Fruit fly (Drosophila melanogaster) whole organism, embryonic: ENCODE results near the gene Rpn12.

Source experiments
- Bteb2 ChIP-seq: fragments of 200-800 bp; sonication (Bioruptor generic); optimal IDR thresholded peaks from 2 replicates; lab custom pipeline; 2016; ENCODE audit warnings: missing biosample characterization, missing genetic modification characterization
- C15 ChIP-seq: fragments of 200-800 bp; sonication (Bioruptor generic); IDR thresholded peaks from 3 replicates; pipeline ENCODE4 v1.3.6; 2022; ENCODE audit warnings: missing biosample characterization, missing genetic modification characterization
- CG10147 ChIP-seq: fragments of 200-800 bp; sonication (Bioruptor generic); optimal IDR thresholded peaks from 2 replicates; lab custom pipeline; 2019; ENCODE audit warnings: missing biosample characterization, mild to moderate bottlenecking, missing genetic modification characterization, moderate library complexity
- CG11723 ChIP-seq: fragments of 200-800 bp; sonication (Bioruptor generic); optimal IDR thresholded peaks from 2 replicates; lab custom pipeline; 2017; ENCODE audit warnings: missing biosample characterization, mild to moderate bottlenecking, missing genetic modification characterization
- CG12219 ChIP-seq: fragments of 200-800 bp; sonication (Bioruptor generic); optimal IDR thresholded peaks from 3 replicates; lab custom pipeline; 2018; ENCODE audit warnings: missing biosample characterization, mild to moderate bottlenecking, missing genetic modification characterization
- CG13775 ChIP-seq: fragments of 200-800 bp; sonication (Bioruptor generic); optimal IDR thresholded peaks from 3 replicates; lab custom pipeline; 2017; ENCODE audit warnings: missing biosample characterization, mild to moderate bottlenecking, missing genetic modification characterization
- CG16779 ChIP-seq: fragments of 200-800 bp; sonication (Bioruptor generic); IDR thresholded peaks from 2 replicates; pipeline ENCODE4 v1.3.6; 2022; ENCODE audit warnings: missing biosample characterization, missing genetic modification characterization
- CG16813 ChIP-seq: fragments of 200-800 bp; sonication (Bioruptor generic); IDR thresholded peaks from 3 replicates; pipeline ENCODE4 v1.3.6; 2022; ENCODE audit warnings: missing biosample characterization, missing genetic modification characterization; ENCODE audit not compliant: partially characterized antibody
- CG16863 ChIP-seq: fragments of 200-800 bp; sonication (Bioruptor generic); optimal IDR thresholded peaks from 3 replicates; lab custom pipeline; 2016; ENCODE audit warnings: missing biosample characterization, missing genetic modification characterization
- CG17612 ChIP-seq: fragments of 200-800 bp; sonication (Bioruptor generic); IDR thresholded peaks from 2 replicates; pipeline ENCODE4 v1.3.6; 2022; ENCODE audit warnings: missing biosample characterization, missing genetic modification characterization
- CG17802 ChIP-seq: fragments of 200-800 bp; sonication (Bioruptor generic); optimal IDR thresholded peaks from 2 replicates; lab custom pipeline; 2018; ENCODE audit warnings: missing biosample characterization, mild to moderate bottlenecking, missing genetic modification characterization, moderate library complexity
- CG17912 ChIP-seq: fragments of 200-800 bp; sonication (Bioruptor generic); optimal IDR thresholded peaks from 2 replicates; lab custom pipeline; 2018; ENCODE audit warnings: missing biosample characterization, mild to moderate bottlenecking, missing genetic modification characterization
- CG1832 ChIP-seq: fragments of 200-800 bp; sonication (Bioruptor generic); optimal IDR thresholded peaks from 2 replicates; lab custom pipeline; 2017; ENCODE audit warnings: missing biosample characterization, mild to moderate bottlenecking, missing genetic modification characterization, inconsistent platforms
- CG30020 ChIP-seq: fragments of 200-800 bp; optimal IDR thresholded peaks from 2 replicates; lab custom pipeline; 2019; ENCODE audit warnings: missing biosample characterization, mild to moderate bottlenecking, missing genetic modification characterization, moderate library complexity
- CG4404 ChIP-seq: fragments of 200-800 bp; sonication (Bioruptor generic); IDR thresholded peaks from 2 replicates; pipeline ENCODE4 v1.3.6; 2022; ENCODE audit warnings: missing biosample characterization, missing genetic modification characterization
- CG6272 ChIP-seq: fragments of 200-800 bp; sonication (Bioruptor generic); IDR thresholded peaks from 2 replicates; pipeline ENCODE4 v1.3.6; 2022; ENCODE audit warnings: missing biosample characterization, missing genetic modification characterization
- CG7928 ChIP-seq: fragments of 200-800 bp; sonication (Bioruptor generic); optimal IDR thresholded peaks from 2 replicates; lab custom pipeline; 2017; ENCODE audit warnings: missing biosample characterization, mild to moderate bottlenecking, missing genetic modification characterization
- CG8388 ChIP-seq: fragments of 200-800 bp; sonication (Bioruptor generic); optimal IDR thresholded peaks from 2 replicates; lab custom pipeline; 2019; ENCODE audit warnings: missing biosample characterization, mild to moderate bottlenecking, missing genetic modification characterization, moderate library complexity
- CTCF ChIP-seq: fragments of 200-800 bp; sonication (Bioruptor generic); optimal IDR thresholded peaks from 2 replicates; lab custom pipeline; 2017; ENCODE audit warnings: missing biosample characterization, mild to moderate bottlenecking, missing genetic modification characterization, moderate library complexity
- Dad ChIP-seq: fragments of 200-800 bp; sonication (Bioruptor generic); optimal IDR thresholded peaks from 3 replicates; lab custom pipeline; 2016; ENCODE audit warnings: missing biosample characterization, missing genetic modification characterization
- E2f1 ChIP-seq: fragments of 200-800 bp; sonication (Bioruptor generic); IDR thresholded peaks from 2 replicates; pipeline ENCODE4 v1.3.6; 2022; ENCODE audit warnings: missing biosample characterization, missing genetic modification characterization
- HHEX ChIP-seq: fragments of 200-800 bp; sonication (Bioruptor generic); optimal IDR thresholded peaks from 3 replicates; lab custom pipeline; 2017; ENCODE audit warnings: missing biosample characterization, mild to moderate bottlenecking, missing genetic modification characterization, missing genetic modification reagents
- HLH3B ChIP-seq: fragments of 200-800 bp; sonication (Bioruptor generic); IDR thresholded peaks from 2 replicates; pipeline ENCODE4 v1.3.6; 2022; ENCODE audit warnings: missing biosample characterization, missing genetic modification characterization
- NC2β ChIP-seq: fragments of 200-800 bp; sonication (Bioruptor generic); optimal IDR thresholded peaks from 2 replicates; lab custom pipeline; 2016; ENCODE audit warnings: missing biosample characterization, missing genetic modification characterization
- NK7.1 ChIP-seq: fragments of 200-800 bp; sonication (Bioruptor generic); optimal IDR thresholded peaks from 3 replicates; lab custom pipeline; 2016; ENCODE audit warnings: missing biosample characterization, missing genetic modification characterization
- NfI ChIP-seq: fragments of 200-800 bp; sonication (Bioruptor generic); optimal IDR thresholded peaks from 3 replicates; lab custom pipeline; 2018; ENCODE audit warnings: missing biosample characterization, mild to moderate bottlenecking, missing genetic modification characterization, moderate library complexity
- Optix ChIP-seq: fragments of 200-800 bp; sonication (Bioruptor generic); IDR thresholded peaks from 3 replicates; pipeline ENCODE4 v1.3.6; 2022; ENCODE audit warnings: missing biosample characterization, missing genetic modification characterization
- Rx ChIP-seq: fragments of 200-800 bp; sonication (Bioruptor generic); IDR thresholded peaks from 2 replicates; pipeline ENCODE4 v1.3.6; 2022; ENCODE audit warnings: missing biosample characterization, missing genetic modification characterization
- Sox100B ChIP-seq: fragments of 200-800 bp; sonication (Bioruptor generic); optimal IDR thresholded peaks from 3 replicates; lab custom pipeline; 2018; ENCODE audit warnings: missing biosample characterization, mild to moderate bottlenecking, missing genetic modification characterization
- Sry-δ ChIP-seq: fragments of 200-800 bp; sonication (Bioruptor generic); optimal IDR thresholded peaks from 2 replicates; lab custom pipeline; 2016; ENCODE audit warnings: missing biosample characterization, missing genetic modification characterization
- Usf ChIP-seq: fragments of 200-800 bp; sonication (Bioruptor generic); optimal IDR thresholded peaks from 2 replicates; lab custom pipeline; 2017; ENCODE audit warnings: missing genotype, missing biosample characterization, missing genetic modification characterization
- YL-1 ChIP-seq: fragments of 200-800 bp; sonication (Bioruptor generic); optimal IDR thresholded peaks from 3 replicates; lab custom pipeline; 2017; ENCODE audit warnings: missing biosample characterization, mild to moderate bottlenecking, missing genetic modification characterization
- bowl ChIP-seq: fragments of 200-800 bp; sonication (Bioruptor generic); IDR thresholded peaks from 2 replicates; pipeline ENCODE4 v1.3.6; 2022; ENCODE audit warnings: missing biosample characterization, missing genetic modification characterization
- cg ChIP-seq: fragments of 200-800 bp; sonication (Bioruptor generic); optimal IDR thresholded peaks from 3 replicates; lab custom pipeline; 2019; ENCODE audit warnings: missing biosample characterization, mild to moderate bottlenecking, missing genetic modification characterization, moderate library complexity
- crp ChIP-seq, 2 experiments: fragments of 200-800 bp; sonication (Bioruptor generic); optimal IDR thresholded peaks; 2 replicates in 1 of 2; 3 replicates in 1 of 2; lab custom pipeline; 2017; ENCODE audit warnings: missing biosample characterization in 2 of 2, missing genetic modification characterization in 2 of 2, mild to moderate bottlenecking in 1 of 2, moderate library complexity in 1 of 2
- esg ChIP-seq: fragments of 200-800 bp; sonication (Bioruptor generic); conservative IDR thresholded peaks from 2 replicates; pipeline ENCODE4 v1.3.6; 2022; ENCODE audit warnings: missing biosample characterization, missing genetic modification characterization
- eyg ChIP-seq: fragments of 200-800 bp; sonication (Bioruptor generic); optimal IDR thresholded peaks from 3 replicates; lab custom pipeline; 2016; ENCODE audit warnings: missing biosample characterization, missing genetic modification characterization
- gce ChIP-seq: fragments of 200-800 bp; sonication (Bioruptor generic); IDR thresholded peaks from 3 replicates; pipeline ENCODE4 v1.3.6; 2022; ENCODE audit warnings: missing biosample characterization, missing genetic modification characterization
- ind ChIP-seq: fragments of 200-800 bp; sonication (Bioruptor generic); optimal IDR thresholded peaks from 3 replicates; lab custom pipeline; 2016; ENCODE audit warnings: missing biosample characterization, missing genetic modification characterization
- knrl ChIP-seq: fragments of 200-800 bp; sonication (Bioruptor generic); IDR thresholded peaks from 3 replicates; pipeline ENCODE4 v1.3.6; 2022; ENCODE audit warnings: missing biosample characterization, missing genetic modification characterization; ENCODE audit not compliant: partially characterized antibody
- mam ChIP-seq: fragments of 200-800 bp; sonication (Bioruptor generic); optimal IDR thresholded peaks from 3 replicates; lab custom pipeline; 2016; ENCODE audit warnings: missing biosample characterization, missing genetic modification characterization
- pho ChIP-seq: fragments of 200-800 bp; sonication (Bioruptor generic); optimal IDR thresholded peaks from 2 replicates; lab custom pipeline; 2016; ENCODE audit warnings: missing biosample characterization, missing genetic modification characterization
- phol ChIP-seq: fragments of 200-800 bp; sonication (Bioruptor generic); optimal IDR thresholded peaks from 3 replicates; lab custom pipeline; 2018; ENCODE audit warnings: missing biosample characterization, mild to moderate bottlenecking, missing genetic modification characterization, moderate library complexity
- pum ChIP-seq: fragments of 200-800 bp; sonication (Bioruptor generic); optimal IDR thresholded peaks from 2 replicates; lab custom pipeline; 2016; ENCODE audit warnings: missing biosample characterization, missing genetic modification characterization
- scrt ChIP-seq: fragments of 200-800 bp; sonication (Bioruptor generic); optimal IDR thresholded peaks from 2 replicates; lab custom pipeline; 2018; ENCODE audit warnings: missing biosample characterization, mild to moderate bottlenecking, missing genetic modification characterization, moderate library complexity
- sens-2 ChIP-seq: fragments of 200-800 bp; sonication (Bioruptor generic); IDR thresholded peaks from 2 replicates; pipeline ENCODE4 v1.3.6; 2022; ENCODE audit warnings: missing biosample characterization, missing genetic modification characterization
- seq ChIP-seq: fragments of 200-800 bp; sonication (Bioruptor generic); IDR thresholded peaks from 2 replicates; pipeline ENCODE4 v1.3.6; 2022; ENCODE audit warnings: missing biosample characterization, missing genetic modification characterization
- sob ChIP-seq: fragments of 200-800 bp; sonication (Bioruptor generic); IDR thresholded peaks from 2 replicates; pipeline ENCODE4 v1.3.6; 2022; ENCODE audit warnings: missing biosample characterization, missing genetic modification characterization
- ttk ChIP-seq: fragments of 200-800 bp; sonication (Bioruptor generic); IDR thresholded peaks from 2 replicates; pipeline ENCODE4 v2.1.2; 2022; ENCODE audit warnings: missing biosample characterization, missing genetic modification characterization
- tup ChIP-seq: fragments of 200-800 bp; sonication (Bioruptor generic); optimal IDR thresholded peaks from 2 replicates; lab custom pipeline; 2016; ENCODE audit warnings: missing biosample characterization, mild to moderate bottlenecking, missing genetic modification characterization, moderate library complexity
- wek ChIP-seq: fragments of 200-800 bp; sonication (Bioruptor generic); optimal IDR thresholded peaks from 3 replicates; lab custom pipeline; 2018; ENCODE audit warnings: missing biosample characterization, mild to moderate bottlenecking, missing genetic modification characterization, moderate library complexity
- zfh1 ChIP-seq: fragments of 200-800 bp; sonication (Bioruptor generic); IDR thresholded peaks from 3 replicates; pipeline ENCODE4 v1.3.6; 2022; ENCODE audit warnings: missing biosample characterization, missing genetic modification characterization

Rpn12 gene

dm6 chr3L:16533932-16534331 lies 48.9 kb upstream of the Rpn12 start (continued):
- TF ChIP-seq Dad (GFP tag; lab: Kevin White, UChicago) (peak; percentile 23), CG11723 (GFP tag; lab: Kevin White, UChicago) (peak; percentile 66), crp (GFP tag; optimal IDR thresholded peaks at IDR 0.05; lab: Kevin White, UChicago) (peak in 1 of 2 experiments; percentile 21), Sry-δ (GFP tag; lab: Kevin White, UChicago) (peak; percentile 31), CG7928 (peak; percentile 9), CG30020 (tag; lab: Kevin White, UChicago) (no peak), CG17912 (GFP tag; lab: Kevin White, UChicago) (no peak), zfh1 (GFP tag; lab: Robert Waterston, UW) (no peak), seq (GFP tag; lab: Robert Waterston, UW) (peak; percentile 67), YL-1 (GFP tag; lab: Kevin White, UChicago) (no peak), CG16863 (peak; percentile 51), CG17612 (GFP tag; lab: Robert Waterston, UW) (no peak), Usf (GFP tag; lab: Kevin White, UChicago) (peak; percentile 52), CG1832 (no peak), C15 (GFP tag; lab: Robert Waterston, UW) (0 out of 3 replicates have a peak, but pooled peaks have one; percentile 45), esg (GFP tag; lab: Robert Waterston, UW) (peak; percentile 76), sob (GFP tag; lab: Robert Waterston, UW) (0 out of 2 replicates have a peak, but pooled peaks have one; percentile 16), scrt (GFP tag; lab: Kevin White, UChicago) (peak; percentile 70), sens-2 (GFP tag; lab: Robert Waterston, UW) (no peak), pho (GFP tag; lab: Kevin White, UChicago) (peak; percentile 54), ind (GFP tag; lab: Kevin White, UChicago) (peak; percentile 76), Rx (GFP tag; lab: Robert Waterston, UW) (peak; percentile 40; the same call in 1 of the 2 replicates), phol (peak; percentile 92), CG10147 (peak; percentile 83), E2f1 (GFP tag; lab: Robert Waterston, UW) (peak; percentile 54), CG4404 (peak; percentile 41; the same call in 1 of the 2 replicates), mam (peak; percentile 56), HLH3B (peak; percentile 69; the same call in 1 of the 2 replicates), CG6272 (GFP tag; lab: Robert Waterston, UW) (0 out of 2 replicates have a peak, but pooled peaks have one; percentile 27), bowl (GFP tag; lab: Robert Waterston, UW) (no peak), CG17802 (tag; lab: Kevin White, UChicago) (peak; percentile 53), tup (GFP tag; lab: Kevin White, UChicago) (no peak), ttk (GFP tag; lab: Robert Waterston, UW) (peak; percentile 44; the same call in 1 of the 2 replicates), wek (GFP tag; lab: Kevin White, UChicago) (no peak), pum (GFP tag; lab: Kevin White, UChicago) (peak; percentile 71), eyg (GFP tag; lab: Kevin White, UChicago) (peak; percentile 33), CG16813 (GFP tag; lab: Robert Waterston, UW) (no peak), Sox100B (peak; percentile 87), CG8388 (GFP tag; lab: Kevin White, UChicago) (peak; percentile 80), CTCF (GFP tag; lab: Kevin White, UChicago) (peak; percentile 17), Bteb2 (GFP tag; lab: Kevin White, UChicago) (peak; percentile 65), knrl (GFP tag; lab: Robert Waterston, UW) (no peak), CG16779 (GFP tag; lab: Robert Waterston, UW) (no peak), Optix (no peak), NfI (GFP tag; lab: Kevin White, UChicago) (peak; percentile 85), cg (peak; percentile 35), gce (GFP tag; lab: Robert Waterston, UW) (no peak), NC2β (GFP tag; lab: Kevin White, UChicago) (peak; percentile 39), NK7.1 (peak; percentile 48), CG13775 (peak; percentile 79), HHEX (GFP tag; lab: Kevin White, UChicago) (peak; percentile 78), CG12219 (GFP tag; lab: Kevin White, UChicago) (peak; percentile 66)
